Fruit fly (Drosophila melanogaster) whole organism, prepupa: ENCODE results near the gene tx.

Source experiments
- Blimp-1 ChIP-seq: fragments of 200-800 bp; sonication (Bioruptor generic); optimal IDR thresholded peaks from 3 replicates; lab custom pipeline; 2017; ENCODE audit warnings: missing biosample characterization, missing genetic modification characterization, mild to moderate bottlenecking, moderate library complexity, missing genetic modification reagents
- CG10631 ChIP-seq: fragments of 200-800 bp; sonication (Bioruptor generic); optimal IDR thresholded peaks from 2 replicates; lab custom pipeline; 2016; ENCODE audit warnings: missing biosample characterization, missing genetic modification characterization
- CG10669 ChIP-seq: fragments of 200-800 bp; sonication (Bioruptor generic); optimal IDR thresholded peaks from 3 replicates; lab custom pipeline; 2018; ENCODE audit warnings: missing biosample characterization, mild to moderate bottlenecking, missing genetic modification characterization, moderate library complexity
- CG11902 ChIP-seq: fragments of 200-800 bp; sonication (Bioruptor generic); optimal IDR thresholded peaks from 3 replicates; lab custom pipeline; 2016; ENCODE audit warnings: missing biosample characterization, missing genetic modification characterization
- CG15336 ChIP-seq: fragments of 200-800 bp; sonication (Bioruptor generic); IDR thresholded peaks from 2 replicates; pipeline ENCODE4 v1.3.6; 2022; ENCODE audit warnings: missing biosample characterization, missing genetic modification characterization
- CG16779 ChIP-seq: fragments of 200-800 bp; sonication (Bioruptor generic); optimal IDR thresholded peaks from 3 replicates; lab custom pipeline; 2017; ENCODE audit warnings: missing biosample characterization, mild to moderate bottlenecking, missing genetic modification characterization
- CG32006 ChIP-seq: fragments of 200-800 bp; sonication (Bioruptor generic); optimal IDR thresholded peaks from 3 replicates; lab custom pipeline; 2017; ENCODE audit warnings: missing biosample characterization, mild to moderate bottlenecking, missing genetic modification characterization
- CG34406 ChIP-seq: fragments of 200-800 bp; sonication (Bioruptor generic); optimal IDR thresholded peaks from 3 replicates; lab custom pipeline; 2016; ENCODE audit warnings: missing biosample characterization, missing genetic modification characterization
- CG4318 ChIP-seq: fragments of 200-800 bp; sonication (Bioruptor generic); optimal IDR thresholded peaks from 3 replicates; lab custom pipeline; 2017; ENCODE audit warnings: missing biosample characterization, mild to moderate bottlenecking, missing genetic modification characterization
- CG6163 ChIP-seq: fragments of 200-800 bp; sonication (Bioruptor generic); IDR thresholded peaks from 3 replicates; pipeline ENCODE4 v1.3.6; 2022; ENCODE audit warnings: missing biosample characterization, missing genetic modification characterization
- CG6792 ChIP-seq: fragments of 200-800 bp; sonication (Bioruptor generic); optimal IDR thresholded peaks from 3 replicates; lab custom pipeline; 2016; ENCODE audit warnings: missing biosample characterization, missing genetic modification characterization
- CG6808 ChIP-seq: fragments of 200-800 bp; sonication (Bioruptor generic); optimal IDR thresholded peaks from 3 replicates; lab custom pipeline; 2017; ENCODE audit warnings: missing biosample characterization, missing genetic modification characterization, mild to moderate bottlenecking, moderate library complexity, missing genetic modification reagents
- CG7368 ChIP-seq: fragments of 200-800 bp; sonication (Bioruptor generic); optimal IDR thresholded peaks from 3 replicates; lab custom pipeline; 2016; ENCODE audit warnings: missing biosample characterization, missing genetic modification characterization
- CG8119 ChIP-seq: fragments of 200-800 bp; sonication (Bioruptor generic); IDR thresholded peaks from 3 replicates; pipeline ENCODE4 v1.3.6; 2022; ENCODE audit warnings: missing biosample characterization, missing genetic modification characterization
- CG8632 ChIP-seq: fragments of 200-800 bp; sonication (Bioruptor generic); optimal IDR thresholded peaks from 3 replicates; lab custom pipeline; 2016; ENCODE audit warnings: missing biosample characterization, missing genetic modification characterization
- CG9139 ChIP-seq: fragments of 200-800 bp; sonication (Bioruptor generic); optimal IDR thresholded peaks from 3 replicates; lab custom pipeline; 2017; ENCODE audit warnings: missing biosample characterization, mild to moderate bottlenecking, missing genetic modification characterization
- Eip75B ChIP-seq: fragments of 200-800 bp; sonication (Bioruptor generic); optimal IDR thresholded peaks from 3 replicates; lab custom pipeline; 2016; ENCODE audit warnings: missing biosample characterization, missing genetic modification characterization
- Eip93F ChIP-seq: fragments of 200-800 bp; sonication (Bioruptor generic); optimal IDR thresholded peaks from 2 replicates; lab custom pipeline; 2016; ENCODE audit warnings: missing biosample characterization, mild to moderate bottlenecking, missing genetic modification characterization
- Ets96B ChIP-seq: fragments of 200-800 bp; optimal IDR thresholded peaks from 2 replicates; lab custom pipeline; 2019; ENCODE audit warnings: missing biosample characterization, mild to moderate bottlenecking, missing genetic modification characterization, moderate library complexity
- Gug ChIP-seq: fragments of 200-800 bp; sonication (Bioruptor generic); IDR thresholded peaks from 2 replicates; pipeline ENCODE4 v1.3.6; 2022; ENCODE audit warnings: missing biosample characterization, missing genetic modification characterization
- Hr39 ChIP-seq: fragments of 200-800 bp; sonication (Bioruptor generic); optimal IDR thresholded peaks from 2 replicates; lab custom pipeline; 2016; ENCODE audit warnings: missing biosample characterization, missing genetic modification characterization
- Lpt ChIP-seq: fragments of 200-800 bp; sonication (Bioruptor generic); optimal IDR thresholded peaks from 3 replicates; lab custom pipeline; 2016; ENCODE audit warnings: missing biosample characterization, missing genetic modification characterization
- OdsH ChIP-seq: fragments of 200-800 bp; sonication (Bioruptor generic); optimal IDR thresholded peaks from 3 replicates; lab custom pipeline; 2016; ENCODE audit warnings: missing biosample characterization, missing genetic modification characterization
- Smox ChIP-seq: fragments of 200-800 bp; sonication (Bioruptor generic); optimal IDR thresholded peaks from 3 replicates; lab custom pipeline; 2016; ENCODE audit warnings: missing biosample characterization, missing genetic modification characterization
- Sox102F ChIP-seq: fragments of 200-800 bp; sonication (Bioruptor generic); optimal IDR thresholded peaks from 2 replicates; lab custom pipeline; 2016; ENCODE audit warnings: missing biosample characterization, mild to moderate bottlenecking, missing genetic modification characterization
- Sox14 ChIP-seq: fragments of 200-800 bp; sonication (Bioruptor generic); optimal IDR thresholded peaks from 3 replicates; lab custom pipeline; 2016; ENCODE audit warnings: missing biosample characterization, missing genetic modification characterization
- Sox15 ChIP-seq: fragments of 200-800 bp; sonication (Bioruptor generic); optimal IDR thresholded peaks from 3 replicates; lab custom pipeline; 2016; ENCODE audit warnings: missing biosample characterization, missing genetic modification characterization
- achi ChIP-seq: fragments of 200-800 bp; sonication (Bioruptor generic); optimal IDR thresholded peaks from 3 replicates; lab custom pipeline; 2016; ENCODE audit warnings: missing biosample characterization, missing genetic modification characterization
- dac ChIP-seq: fragments of 200-800 bp; sonication (Bioruptor generic); optimal IDR thresholded peaks from 2 replicates; lab custom pipeline; 2017; ENCODE audit warnings: missing biosample characterization, mild to moderate bottlenecking, missing genetic modification characterization
- dsx ChIP-seq: fragments of 200-800 bp; optimal IDR thresholded peaks from 3 replicates; lab custom pipeline; 2019; ENCODE audit warnings: missing biosample characterization, mild to moderate bottlenecking, missing genetic modification characterization, moderate library complexity; ENCODE audit not compliant: poor library complexity, severe bottlenecking
- fd59A ChIP-seq: fragments of 200-800 bp; sonication (Bioruptor generic); optimal IDR thresholded peaks from 2 replicates; lab custom pipeline; 2017; ENCODE audit warnings: missing biosample characterization, mild to moderate bottlenecking, missing genetic modification characterization, missing genetic modification reagents
- fd85E ChIP-seq: fragments of 200-800 bp; sonication (Bioruptor generic); optimal IDR thresholded peaks from 3 replicates; lab custom pipeline; 2016; ENCODE audit warnings: missing biosample characterization, missing genetic modification characterization
- fkh ChIP-seq: fragments of 200-800 bp; sonication (Bioruptor generic); optimal IDR thresholded peaks from 3 replicates; lab custom pipeline; 2017; ENCODE audit warnings: missing biosample characterization, mild to moderate bottlenecking, missing genetic modification characterization, moderate library complexity
- lz ChIP-seq: fragments of 200-800 bp; sonication (Bioruptor generic); optimal IDR thresholded peaks from 3 replicates; lab custom pipeline; 2016; ENCODE audit warnings: missing biosample characterization, missing genetic modification characterization
- net ChIP-seq: fragments of 200-800 bp; sonication (Bioruptor generic); optimal IDR thresholded peaks from 3 replicates; lab custom pipeline; 2016; ENCODE audit warnings: missing biosample characterization, missing genetic modification characterization
- pdm3 ChIP-seq: fragments of 200-800 bp; sonication (Bioruptor generic); optimal IDR thresholded peaks from 3 replicates; lab custom pipeline; 2016; ENCODE audit warnings: missing biosample characterization, missing genetic modification characterization
- salr ChIP-seq, 2 experiments: fragments of 200-800 bp; sonication (Bioruptor generic); optimal IDR thresholded peaks; 3 replicates each; lab custom pipeline; 2016 to 2018; ENCODE audit warnings: missing biosample characterization in 2 of 2, missing genetic modification characterization in 2 of 2, mild to moderate bottlenecking in 1 of 2
- spab ChIP-seq: fragments of 200-800 bp; sonication (Bioruptor generic); optimal IDR thresholded peaks from 2 replicates; lab custom pipeline; 2017; ENCODE audit warnings: missing biosample characterization, mild to moderate bottlenecking, missing genetic modification characterization, missing genetic modification reagents
- ss ChIP-seq, 2 experiments: fragments of 200-800 bp; sonication (Bioruptor generic); optimal IDR thresholded peaks; 2 replicates in 1 of 2; 3 replicates in 1 of 2; lab custom pipeline; 2017 to 2018; ENCODE audit warnings: mild to moderate bottlenecking in 2 of 2, missing biosample characterization in 2 of 2, missing genetic modification characterization in 2 of 2, moderate library complexity in 1 of 2
- svp ChIP-seq: fragments of 200-800 bp; sonication (Bioruptor generic); peaks from one replicate; lab custom pipeline; 2016; ENCODE audit warnings: missing biosample characterization, missing genetic modification characterization
- vri ChIP-seq: fragments of 200-800 bp; sonication (Bioruptor generic); optimal IDR thresholded peaks from 3 replicates; lab custom pipeline; 2016; ENCODE audit warnings: missing biosample characterization, mild to moderate bottlenecking, missing genetic modification characterization

Gene tx

dm6 chr3R:26462173-26462959 lies 21.8 kb downstream of the tx start (continued):
- TF ChIP-seq CG10631 = peak; percentile 44
- no peak; the same call in 2 of the 3 replicates for TF ChIP-seq CG6163 (GFP tag; lab: Robert Waterston, UW)
- TF ChIP-seq svp = peak; percentile 30
- no peak for TF ChIP-seq Sox102F (GFP tag; lab: Kevin White, UChicago)
- peak; percentile 8 for TF ChIP-seq Ets96B (tag; lab: Kevin White, UChicago)
- peak; percentile 12 for TF ChIP-seq net
- TF ChIP-seq fd59A (GFP tag; lab: Kevin White, UChicago) = no peak
- no peak for TF ChIP-seq Hr39 (GFP tag; lab: Kevin White, UChicago)
- TF ChIP-seq CG7368 (GFP tag; lab: Kevin White, UChicago) = no peak
- TF ChIP-seq CG6808 (GFP tag; lab: Kevin White, UChicago) = peak; percentile 60
- TF ChIP-seq achi (GFP tag; lab: Kevin White, UChicago) = peak; percentile 67
- TF ChIP-seq CG34406 (GFP tag; lab: Kevin White, UChicago) = no peak
- peak; percentile 73 for TF ChIP-seq CG32006 (GFP tag; lab: Kevin White, UChicago)
- no peak for TF ChIP-seq dac (GFP tag; lab: Kevin White, UChicago)
- TF ChIP-seq CG16779 (tag; lab: Kevin White, UChicago) = peak; percentile 3
- peak in 1 of 2 experiments; percentile 63 for TF ChIP-seq salr (GFP tag; optimal IDR thresholded peaks at IDR 0.05; lab: Kevin White, UChicago)
- 0 out of 2 replicates have a peak, but pooled peaks have one; percentile 9 for TF ChIP-seq Gug
- peak; percentile 34 for TF ChIP-seq CG10669 (GFP tag; lab: Kevin White, UChicago)

dm6 chr3R:26463146-26463545 lies 22.6 kb downstream of the tx start:
- TF ChIP-seq OdsH (GFP tag; lab: Kevin White, UChicago) (no peak), Ets96B (tag; lab: Kevin White, UChicago) (no peak), Sox15 (GFP tag; lab: Kevin White, UChicago) (no peak), Sox102F (GFP tag; lab: Kevin White, UChicago) (no peak), CG6792 (no peak), CG9139 (GFP tag; lab: Kevin White, UChicago) (no peak)
- TF ChIP-seq, all 60 proteins: peak for 0

dm6 chr3R:26463558-26463957 lies 23.0 kb downstream of the tx start:
- TF ChIP-seq Smox (GFP tag; lab: Kevin White, UChicago) (no peak), svp (peak; percentile 47), CG32006 (GFP tag; lab: Kevin White, UChicago) (no peak), vri (GFP tag; lab: Kevin White, UChicago) (peak; percentile 85), Eip93F (GFP tag; lab: Kevin White, UChicago) (peak; percentile 17), Eip75B (GFP tag; lab: Kevin White, UChicago) (peak; percentile 18)

- TF ChIP-seq dsx (GFP tag; lab: Kevin White, UChicago) (no peak), Sox102F (GFP tag; lab: Kevin White, UChicago) (no peak), CG8119 (GFP tag; lab: Robert Waterston, UW) (peak; percentile 48; the same call in 2 of the 3 replicates), Sox15 (GFP tag; lab: Kevin White, UChicago) (no peak), Sox14 (GFP tag; lab: Kevin White, UChicago) (no peak), fd85E (no peak), vri (GFP tag; lab: Kevin White, UChicago) (peak; percentile 40), Hr39 (GFP tag; lab: Kevin White, UChicago) (no peak), CG10669 (GFP tag; lab: Kevin White, UChicago) (no peak), Eip75B (GFP tag; lab: Kevin White, UChicago) (no peak), CG11902 (no peak), fkh (GFP tag; lab: Kevin White, UChicago) (no peak), salr (GFP tag; optimal IDR thresholded peaks at IDR 0.05; lab: Kevin White, UChicago) (no peak), CG9139 (GFP tag; lab: Kevin White, UChicago) (peak; percentile 39), CG6808 (GFP tag; lab: Kevin White, UChicago) (peak; percentile 55), lz (GFP tag; lab: Kevin White, UChicago) (no peak), Lpt (GFP tag; lab: Kevin White, UChicago) (peak; percentile 39), spab (GFP tag; lab: Kevin White, UChicago) (peak; percentile 34), CG6163 (GFP tag; lab: Robert Waterston, UW) (0 out of 3 replicates have a peak, but pooled peaks have one; percentile 26), CG4318 (GFP tag; lab: Kevin White, UChicago) (no peak), CG7368 (GFP tag; lab: Kevin White, UChicago) (peak; percentile 22), Blimp-1 (GFP tag; lab: Kevin White, UChicago) (no peak), pdm3 (no peak), ss (GFP tag; optimal IDR thresholded peaks at IDR 0.05; lab: Kevin White, UChicago) (peak; percentile 61 to 66), Smox (GFP tag; lab: Kevin White, UChicago) (no peak), CG8632 (no peak), achi (GFP tag; lab: Kevin White, UChicago) (no peak), CG15336 (GFP tag; lab: Robert Waterston, UW) (no peak)
Measured at dm6 chr3R:26464370-26464769, 23.8 kb downstream of the tx start.
